Fruit fly (Drosophila melanogaster): ENCODE data around the gene ChT.

dm6 chr3R:18694952-18695351 lies 14.5 kb downstream of the ChT start, which contains the start of gene CG34282:
- TF ChIP-seq psq (optimal IDR thresholded peaks at IDR 0.05) (no peak), CG8478 (optimal IDR thresholded peaks at IDR 0.05) (no peak), EcR (GFP tag; optimal IDR thresholded peaks at IDR 0.05) (no peak), usp (GFP tag; optimal IDR thresholded peaks at IDR 0.05) (no peak), Dll (optimal IDR thresholded peaks at IDR 0.05) (no peak), pan (optimal IDR thresholded peaks at IDR 0.05) (no peak)

All from whole organism.